In the genomic region with DNA sequence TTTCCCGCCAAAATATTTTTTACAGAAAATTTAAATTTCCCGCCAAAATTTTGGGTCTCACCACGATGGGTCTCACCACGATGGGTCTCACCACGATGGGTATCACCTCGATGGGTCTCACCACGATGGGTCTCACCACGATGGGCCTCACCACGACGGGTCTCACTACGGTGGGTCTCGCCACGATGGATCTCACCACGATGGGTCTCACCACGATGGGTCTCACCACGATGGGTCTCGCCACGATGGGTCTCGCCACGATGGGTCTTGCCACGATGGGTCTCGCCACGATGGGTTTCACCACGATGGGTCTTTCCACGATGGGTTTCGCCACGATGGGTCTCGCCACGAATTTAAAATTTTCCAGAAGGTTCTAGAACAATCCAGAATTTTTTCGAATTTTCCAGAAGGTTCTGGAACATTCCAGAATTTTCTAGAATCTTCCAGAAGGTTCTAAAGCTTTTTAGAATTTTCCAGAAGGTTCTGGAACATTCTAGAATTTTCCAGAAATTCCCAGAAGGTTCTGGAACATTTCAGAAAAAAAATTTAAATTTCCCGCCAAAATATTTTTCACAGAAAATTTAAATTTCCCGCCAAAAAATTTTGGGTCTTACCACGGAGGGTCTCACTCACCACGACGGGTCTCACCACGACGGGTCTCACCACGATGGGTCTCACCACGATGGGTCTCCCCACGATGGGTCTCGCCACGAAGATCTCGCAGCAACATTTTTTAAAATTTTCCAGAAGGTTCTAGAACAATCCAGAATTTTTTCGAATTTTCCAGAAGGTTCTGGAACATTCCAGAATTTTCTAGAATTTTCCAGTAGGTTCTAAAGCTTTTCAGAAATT, we compare ENCODE assay signal across 1 worm cellular context.
TF ChIP-seq lines count a peak whose summit lies in the region.

No protein-coding gene starts in this region.

TF ChIP-seq in whole organism, L4 larva, 104 proteins besides CTCF, POLR2A, EP300 and RAD21 (continued from another document):
- TF ChIP-seq nhr-42 (GFP tag; IDR thresholded peaks at IDR 0.05; lab: Robert Waterston, UW) (peak; percentile 81; the same call in 1 of the 2 replicates), D1046.2 (GFP tag; IDR thresholded peaks at IDR 0.05; lab: Robert Waterston, UW) (peak; percentile 75; the same call in 1 of the 2 replicates), Y75B8A.6 (GFP tag; IDR thresholded peaks at IDR 0.05; lab: Robert Waterston, UW) (0 out of 2 replicates have a peak, but pooled peaks have one; percentile 16), php-3 (GFP tag; IDR thresholded peaks at IDR 0.05; lab: Robert Waterston, UW) (0 out of 2 replicates have a peak, but pooled peaks have one; percentile 37), lim-7 (GFP tag; IDR thresholded peaks at IDR 0.05; lab: Robert Waterston, UW) (peak; percentile 65; the same call in 1 of the 2 replicates)
